Worm (Caenorhabditis elegans) whole organism, midembryonic: ENCODE measurements around the gene C05B5.16.

Source experiments
- flt-1 ChIP-seq: fragments of 200-800 bp; sonication (Bioruptor generic); IDR thresholded peaks from 2 replicates; pipeline ENCODE4 v1.3.6; 2022; ENCODE audit warnings: missing genetic modification characterization, missing compliant biosample characterization
- med-1 ChIP-seq: sonication (generic microtip); optimal IDR thresholded peaks from 2 replicates; lab custom pipeline; 2017; ENCODE audit warnings: missing genetic modification characterization, mild to moderate bottlenecking, missing compliant biosample characterization, antibody characterized with exemption, missing genetic modification reagents; ENCODE audit not compliant: insufficient read depth
- ref-1 ChIP-seq: fragments of 200-800 bp; sonication (Bioruptor generic); conservative IDR thresholded peaks from 2 replicates; pipeline ENCODE4 v1.3.6; 2022; ENCODE audit warnings: missing genetic modification reagents, missing genetic modification characterization, missing compliant biosample characterization

ce11 chrIII:10027947-10028346, 15.7 kb downstream of the C05B5.16 start, which contains the start of gene ins-23:
- TF ChIP-seq ref-1 (GFP tag; lab: Robert Waterston, UW) (no peak), med-1 (GFP tag; lab: Kevin White, UChicago) (no peak), flt-1 (GFP tag; lab: Robert Waterston, UW) (no peak)
